Worm (Caenorhabditis elegans) whole organism, L1 larva: ENCODE results near the gene zig-11.

Experiments
- ces-1 ChIP-seq: fragments of 150-350 bp; optimal IDR thresholded peaks from 2 replicates; lab custom pipeline; 2014; ENCODE audit warnings: missing biosample characterization, missing genetic modification reagents, missing genetic modification characterization
- jun-1 ChIP-seq: fragments of 150-350 bp; optimal IDR thresholded peaks from 2 replicates; lab custom pipeline; 2014; ENCODE audit warnings: missing biosample characterization, missing genetic modification reagents, missing genetic modification characterization
- lin-13 ChIP-seq: fragments of 150-350 bp; optimal IDR thresholded peaks from 2 replicates; lab custom pipeline; 2014; ENCODE audit warnings: missing biosample characterization, missing genetic modification reagents, missing genetic modification characterization
- nhr-237 ChIP-seq: fragments of 150-350 bp; optimal IDR thresholded peaks from 2 replicates; lab custom pipeline; 2014; ENCODE audit warnings: missing biosample characterization, missing genetic modification characterization
- nhr-76 ChIP-seq: sonication (generic microtip); optimal IDR thresholded peaks from 2 replicates; lab custom pipeline; 2017; ENCODE audit warnings: missing biosample characterization, missing genetic modification characterization
- vab-15 ChIP-seq: sonication (generic microtip); optimal IDR thresholded peaks from 2 replicates; lab custom pipeline; 2017; ENCODE audit warnings: missing genotype, mild to moderate bottlenecking, missing genetic modification characterization, missing compliant biosample characterization
- ztf-11 ChIP-seq, 2 experiments: sonication (generic microtip); optimal IDR thresholded peaks; 2 replicates each; lab custom pipeline; 2016 to 2017; ENCODE audit warnings: missing genetic modification characterization in 2 of 2, missing biosample characterization in 1 of 2, missing compliant biosample characterization in 1 of 2
- ztf-4 ChIP-seq: fragments of 150-350 bp; optimal IDR thresholded peaks from 2 replicates; lab custom pipeline; 2014; ENCODE audit warnings: missing biosample characterization, missing genetic modification characterization

ce11 chrV:1920105-1920504, 27.4 kb upstream of the zig-11 start, which contains the start of gene Y32G9A.12:
- no peak for TF ChIP-seq jun-1 (tag; lab: Kevin White, UChicago)
- TF ChIP-seq nhr-237 (tag; lab: Kevin White, UChicago) = no peak
- TF ChIP-seq nhr-76 (tag; lab: Kevin White, UChicago) = no peak
- no peak for TF ChIP-seq ces-1 (GFP tag; lab: Kevin White, UChicago)
- TF ChIP-seq ztf-11 (tag; optimal IDR thresholded peaks at IDR 0.05; lab: Kevin White, UChicago) = no peak
- TF ChIP-seq ztf-4 (tag; lab: Kevin White, UChicago) = no peak
- no peak for TF ChIP-seq vab-15
- TF ChIP-seq lin-13 (GFP tag; lab: Kevin White, UChicago) = no peak
